Fruit fly (Drosophila melanogaster) whole organism, prepupa: ENCODE measurements around the gene Ccm3.

Experiments
- Lpt ChIP-seq: fragments of 200-800 bp; sonication (Bioruptor generic); optimal IDR thresholded peaks from 3 replicates; lab custom pipeline; 2016; ENCODE audit warnings: missing biosample characterization, missing genetic modification characterization
- Met ChIP-seq: fragments of 200-800 bp; sonication (Bioruptor generic); optimal IDR thresholded peaks from 3 replicates; lab custom pipeline; 2016; ENCODE audit warnings: missing biosample characterization, missing genetic modification characterization
- Sox102F ChIP-seq: fragments of 200-800 bp; sonication (Bioruptor generic); optimal IDR thresholded peaks from 2 replicates; lab custom pipeline; 2016; ENCODE audit warnings: missing biosample characterization, mild to moderate bottlenecking, missing genetic modification characterization

dm6 chr3R:15345198-15346017 is 26.3 kb upstream of the Ccm3 start:
- no peak for TF ChIP-seq Lpt (GFP tag; lab: Kevin White, UChicago)
- no peak for TF ChIP-seq Met (GFP tag; lab: Kevin White, UChicago)
- no peak for TF ChIP-seq Sox102F (GFP tag; lab: Kevin White, UChicago)
